Worm (Caenorhabditis elegans) whole organism, L2 larva: ENCODE data around the gene ZK380.4.

Experiments used
- nhr-10 ChIP-seq: sonication (generic microtip); optimal IDR thresholded peaks from 2 replicates; lab custom pipeline; 2017; ENCODE audit warnings: missing biosample characterization, missing genetic modification characterization
- nhr-11 ChIP-seq: fragments of 150-350 bp; optimal IDR thresholded peaks from 2 replicates; lab custom pipeline; 2014; ENCODE audit warnings: missing biosample characterization, missing genetic modification characterization
- snpc-4 ChIP-seq: fragments of 150-350 bp; optimal IDR thresholded peaks from 2 replicates; lab custom pipeline; 2014; ENCODE audit warnings: missing biosample characterization, missing genetic modification characterization

ce11 chrX:1678021-1678420 lies 26.2 kb upstream of the ZK380.4 start, which contains the start of gene fbxa-170:
- TF ChIP-seq nhr-10 (tag; lab: Kevin White, UChicago) (no peak), nhr-11 (no peak), snpc-4 (tag; lab: Kevin White, UChicago) (no peak)
